Fruit fly (Drosophila melanogaster): ENCODE results near the gene betaTub85D.

DNA sequence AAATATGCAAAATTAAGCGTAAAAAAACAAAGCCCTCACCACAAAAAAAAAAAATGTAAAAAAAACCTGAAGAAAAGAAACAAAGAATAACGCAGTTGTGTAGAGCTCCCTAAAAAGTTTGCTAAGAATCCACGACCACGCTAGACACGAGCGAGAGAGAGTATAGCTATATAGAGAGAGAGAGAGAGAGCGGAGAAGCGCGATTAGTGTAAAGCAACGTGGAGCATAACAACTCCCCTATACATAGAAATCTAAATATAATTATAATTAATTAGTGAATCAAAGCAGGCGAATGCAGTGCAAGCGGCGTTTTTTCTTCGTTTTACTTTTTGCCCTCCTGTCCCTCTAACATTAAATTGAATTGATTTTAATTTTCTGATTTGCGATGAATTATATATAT is 50.7 kb downstream of the betaTub85D start:
- TF ChIP-seq CG8478 (optimal IDR thresholded peaks at IDR 0.05) (no peak), CTCF (optimal IDR thresholded peaks at IDR 0.05) (no peak)
